Fruit fly (Drosophila melanogaster) whole organism, embryonic: ENCODE results near the gene RpL18.

ENCODE experiments used
- Abd-B ChIP-seq: fragments of 200-800 bp; sonication (Bioruptor generic); optimal IDR thresholded peaks from 2 replicates; lab custom pipeline; 2018; ENCODE audit warnings: missing biosample characterization, mild to moderate bottlenecking, missing genetic modification characterization, moderate library complexity
- Aef1 ChIP-seq: fragments of 200-800 bp; sonication (Bioruptor generic); IDR thresholded peaks from 3 replicates; pipeline ENCODE4 v1.3.6; 2022; ENCODE audit warnings: missing biosample characterization, missing genetic modification characterization
- Asciz ChIP-seq: fragments of 200-800 bp; sonication (Bioruptor generic); optimal IDR thresholded peaks from 2 replicates; lab custom pipeline; 2017; ENCODE audit warnings: missing biosample characterization, mild to moderate bottlenecking, missing genetic modification characterization, missing genetic modification reagents
- CG10654 ChIP-seq: fragments of 200-800 bp; sonication (Bioruptor generic); optimal IDR thresholded peaks from 2 replicates; lab custom pipeline; 2016; ENCODE audit warnings: missing biosample characterization, missing genetic modification characterization
- CG10959 ChIP-seq: fragments of 200-800 bp; sonication (Bioruptor generic); IDR thresholded peaks from 2 replicates; pipeline ENCODE4 v1.3.6; 2022; ENCODE audit warnings: missing biosample characterization, missing genetic modification characterization
- CG11093 ChIP-seq: fragments of 200-800 bp; sonication (Bioruptor generic); IDR thresholded peaks from 3 replicates; pipeline ENCODE4 v1.3.6; 2022; ENCODE audit warnings: missing biosample characterization, missing genetic modification characterization
- CG12659 ChIP-seq: fragments of 200-800 bp; sonication (Bioruptor generic); optimal IDR thresholded peaks from 3 replicates; lab custom pipeline; 2017; ENCODE audit warnings: mild to moderate bottlenecking, missing biosample characterization, missing genetic modification reagents, missing genetic modification characterization
- CG13296 ChIP-seq: fragments of 200-800 bp; sonication (Bioruptor generic); optimal IDR thresholded peaks from 3 replicates; lab custom pipeline; 2018; ENCODE audit warnings: missing biosample characterization, mild to moderate bottlenecking, missing genetic modification characterization
- CG13894 ChIP-seq: fragments of 200-800 bp; sonication (Bioruptor generic); optimal IDR thresholded peaks from 3 replicates; lab custom pipeline; 2018; ENCODE audit warnings: missing biosample characterization, mild to moderate bottlenecking, missing genetic modification characterization, moderate library complexity
- CG14710 ChIP-seq: fragments of 200-800 bp; sonication (Bioruptor generic); optimal IDR thresholded peaks from 3 replicates; lab custom pipeline; 2019; ENCODE audit warnings: missing biosample characterization, mild to moderate bottlenecking, missing genetic modification characterization, moderate library complexity
- CG15011 ChIP-seq: fragments of 200-800 bp; sonication (Bioruptor generic); optimal IDR thresholded peaks from 3 replicates; lab custom pipeline; 2018; ENCODE audit warnings: missing biosample characterization, mild to moderate bottlenecking, missing genetic modification characterization
- CG15514 ChIP-seq: fragments of 200-800 bp; sonication (Bioruptor generic); optimal IDR thresholded peaks from 3 replicates; lab custom pipeline; 2017; ENCODE audit warnings: missing biosample characterization, missing genetic modification characterization, mild to moderate bottlenecking, moderate library complexity, missing genetic modification reagents
- CG15601 ChIP-seq: fragments of 200-800 bp; sonication (Bioruptor generic); optimal IDR thresholded peaks from 3 replicates; lab custom pipeline; 2019; ENCODE audit warnings: missing biosample characterization, mild to moderate bottlenecking, missing genetic modification characterization, moderate library complexity
- CG31365 ChIP-seq: fragments of 200-800 bp; sonication (Bioruptor generic); optimal IDR thresholded peaks from 2 replicates; lab custom pipeline; 2018; ENCODE audit warnings: missing biosample characterization, mild to moderate bottlenecking, missing genetic modification characterization
- CG32532 ChIP-seq: fragments of 200-800 bp; sonication (Bioruptor generic); IDR thresholded peaks from 2 replicates; pipeline ENCODE4 v1.3.6; 2022; ENCODE audit warnings: missing biosample characterization, missing genetic modification characterization
- CG42726 ChIP-seq: fragments of 200-800 bp; sonication (Bioruptor generic); IDR thresholded peaks from 2 replicates; pipeline ENCODE4 v1.3.6; 2022; ENCODE audit warnings: missing biosample characterization, missing genetic modification characterization; ENCODE audit not compliant: partially characterized antibody
- CG4424 ChIP-seq: fragments of 200-800 bp; sonication (Bioruptor generic); optimal IDR thresholded peaks from 3 replicates; lab custom pipeline; 2016; ENCODE audit warnings: missing biosample characterization, missing genetic modification characterization
- CG5953 ChIP-seq: fragments of 200-800 bp; sonication (Bioruptor generic); IDR thresholded peaks from 2 replicates; pipeline ENCODE4 v1.3.6; 2022; ENCODE audit warnings: missing biosample characterization, missing genetic modification characterization
- CG6254 ChIP-seq: fragments of 200-800 bp; sonication (Bioruptor generic); optimal IDR thresholded peaks from 3 replicates; lab custom pipeline; 2017; ENCODE audit warnings: mild to moderate bottlenecking, missing biosample characterization, missing genetic modification reagents, missing genetic modification characterization
- CG6654 ChIP-seq: fragments of 200-800 bp; sonication (Bioruptor generic); optimal IDR thresholded peaks from 2 replicates; lab custom pipeline; 2017; ENCODE audit warnings: missing biosample characterization, mild to moderate bottlenecking, missing genetic modification characterization
- CG7928 ChIP-seq: fragments of 200-800 bp; sonication (Bioruptor generic); optimal IDR thresholded peaks from 2 replicates; lab custom pipeline; 2017; ENCODE audit warnings: missing biosample characterization, mild to moderate bottlenecking, missing genetic modification characterization
- CG7963 ChIP-seq: fragments of 200-800 bp; sonication (Bioruptor generic); IDR thresholded peaks from 3 replicates; pipeline ENCODE4 v1.3.6; 2022; ENCODE audit warnings: missing biosample characterization, missing genetic modification characterization; ENCODE audit not compliant: partially characterized antibody
- CG9215 ChIP-seq: fragments of 200-800 bp; sonication (Bioruptor generic); IDR thresholded peaks from 2 replicates; pipeline ENCODE4 v1.3.6; 2022; ENCODE audit warnings: missing biosample characterization, missing genetic modification characterization
- CoRest ChIP-seq: fragments of 200-800 bp; sonication (Bioruptor generic); optimal IDR thresholded peaks from 3 replicates; lab custom pipeline; 2018; ENCODE audit warnings: missing biosample characterization, mild to moderate bottlenecking, missing genetic modification characterization, moderate library complexity
- HLH3B ChIP-seq: fragments of 200-800 bp; sonication (Bioruptor generic); IDR thresholded peaks from 2 replicates; pipeline ENCODE4 v1.3.6; 2022; ENCODE audit warnings: missing biosample characterization, missing genetic modification characterization
- Hr39 ChIP-seq: fragments of >200 bp; optimal IDR thresholded peaks from 2 replicates; lab custom pipeline; 2017
- Jarid2 ChIP-seq: fragments of 200-800 bp; sonication (Bioruptor generic); optimal IDR thresholded peaks from 3 replicates; lab custom pipeline; 2017; ENCODE audit warnings: mild to moderate bottlenecking, missing biosample characterization, missing genetic modification reagents, missing genetic modification characterization
- Lhr ChIP-seq: fragments of 200-800 bp; sonication (Bioruptor generic); optimal IDR thresholded peaks from 3 replicates; lab custom pipeline; 2017; ENCODE audit warnings: mild to moderate bottlenecking, missing biosample characterization, missing genetic modification reagents, missing genetic modification characterization
- Lpt ChIP-seq: fragments of >200 bp; optimal IDR thresholded peaks from 2 replicates; lab custom pipeline; 2018; ENCODE audit warnings: missing biosample characterization, missing genetic modification characterization
- Meics ChIP-seq: fragments of 200-800 bp; sonication (Bioruptor generic); optimal IDR thresholded peaks from 2 replicates; lab custom pipeline; 2017; ENCODE audit warnings: missing biosample characterization, mild to moderate bottlenecking, missing genetic modification characterization
- Myb ChIP-seq: fragments of 200-800 bp; sonication (Bioruptor generic); optimal IDR thresholded peaks from 2 replicates; lab custom pipeline; 2016; ENCODE audit warnings: missing biosample characterization, missing genetic modification characterization
- Pdp1 ChIP-seq, 2 experiments: fragments of 200-800 bp; sonication (Bioruptor generic); optimal IDR thresholded peaks; 3 replicates each; lab custom pipeline; 2016; ENCODE audit warnings: missing biosample characterization in 2 of 2, missing genetic modification characterization in 2 of 2, mild to moderate bottlenecking in 1 of 2, moderate library complexity in 1 of 2
- Sox102F ChIP-seq: fragments of 200-800 bp; sonication (Bioruptor generic); optimal IDR thresholded peaks from 2 replicates; lab custom pipeline; 2018; ENCODE audit warnings: missing biosample characterization, mild to moderate bottlenecking, missing genetic modification characterization, moderate library complexity
- TFAM ChIP-seq: fragments of 200-800 bp; sonication (Bioruptor generic); optimal IDR thresholded peaks from 2 replicates; lab custom pipeline; 2017; ENCODE audit warnings: missing biosample characterization, missing genetic modification characterization, inconsistent platforms
- caup ChIP-seq: fragments of 200-800 bp; sonication (Bioruptor generic); optimal IDR thresholded peaks from 3 replicates; lab custom pipeline; 2017; ENCODE audit warnings: missing biosample characterization, mild to moderate bottlenecking, missing genetic modification characterization, moderate library complexity; ENCODE audit not compliant: severe bottlenecking
- eve ChIP-seq, 2 experiments: fragments of >200 bp; optimal IDR thresholded peaks; 2 replicates each; lab custom pipeline; 2017; ENCODE audit warnings: missing biosample characterization in 2 of 2, missing genetic modification characterization in 2 of 2
- fd102C ChIP-seq: fragments of 200-800 bp; sonication (Bioruptor generic); optimal IDR thresholded peaks from 2 replicates; lab custom pipeline; 2018; ENCODE audit warnings: missing biosample characterization, mild to moderate bottlenecking, missing genetic modification characterization, moderate library complexity
- gce ChIP-seq: fragments of 200-800 bp; sonication (Bioruptor generic); IDR thresholded peaks from 3 replicates; pipeline ENCODE4 v1.3.6; 2022; ENCODE audit warnings: missing biosample characterization, missing genetic modification characterization
- gro ChIP-seq: fragments of 200-800 bp; sonication (Bioruptor generic); optimal IDR thresholded peaks from 2 replicates; lab custom pipeline; 2016; ENCODE audit warnings: missing biosample characterization, missing genetic modification characterization
- inv ChIP-seq: fragments of 200-800 bp; sonication (Bioruptor generic); IDR thresholded peaks from 2 replicates; pipeline ENCODE4 v1.3.6; 2022; ENCODE audit warnings: missing biosample characterization, missing genetic modification characterization; ENCODE audit not compliant: partially characterized antibody
- knrl ChIP-seq: fragments of 200-800 bp; sonication (Bioruptor generic); IDR thresholded peaks from 3 replicates; pipeline ENCODE4 v1.3.6; 2022; ENCODE audit warnings: missing biosample characterization, missing genetic modification characterization; ENCODE audit not compliant: partially characterized antibody
- mld ChIP-seq: fragments of 200-800 bp; sonication (Bioruptor generic); IDR thresholded peaks from 3 replicates; pipeline ENCODE4 v1.3.6; 2022; ENCODE audit warnings: missing biosample characterization, missing genetic modification characterization; ENCODE audit not compliant: partially characterized antibody
- onecut ChIP-seq: fragments of 200-800 bp; sonication (Bioruptor generic); IDR thresholded peaks from 2 replicates; pipeline ENCODE4 v1.3.6; 2022; ENCODE audit warnings: missing biosample characterization, missing genetic modification characterization
- pan ChIP-seq, 4 experiments: fragments of >200 bp in 3 of 4; fragments of 200-800 bp in 1 of 4; sonication (Bioruptor generic) in 1 of 4; optimal IDR thresholded peaks in 3 of 4; IDR thresholded peaks in 1 of 4; 2 replicates each; pipeline versions ENCODE4 v1.3.6 to Lab custom; 2017 to 2022; ENCODE audit warnings: missing biosample characterization in 2 of 4, missing genetic modification characterization in 2 of 4, mixed read lengths in 1 of 4
- pho ChIP-seq: fragments of 200-800 bp; sonication (Bioruptor generic); optimal IDR thresholded peaks from 2 replicates; lab custom pipeline; 2016; ENCODE audit warnings: missing biosample characterization, missing genetic modification characterization
- phol ChIP-seq: fragments of 200-800 bp; sonication (Bioruptor generic); optimal IDR thresholded peaks from 3 replicates; lab custom pipeline; 2018; ENCODE audit warnings: missing biosample characterization, mild to moderate bottlenecking, missing genetic modification characterization, moderate library complexity
- trh ChIP-seq: fragments of 200-800 bp; sonication (Bioruptor generic); optimal IDR thresholded peaks from 2 replicates; lab custom pipeline; 2016; ENCODE audit warnings: missing biosample characterization, missing genetic modification characterization
- tup ChIP-seq: fragments of 200-800 bp; sonication (Bioruptor generic); optimal IDR thresholded peaks from 2 replicates; lab custom pipeline; 2016; ENCODE audit warnings: missing biosample characterization, mild to moderate bottlenecking, missing genetic modification characterization, moderate library complexity
- twi ChIP-seq: fragments of 200-800 bp; optimal IDR thresholded peaks from 2 replicates; lab custom pipeline; 2019; ENCODE audit warnings: missing biosample characterization, mild to moderate bottlenecking, missing genetic modification characterization, moderate library complexity
- z ChIP-seq: fragments of 200-800 bp; sonication (Bioruptor generic); IDR thresholded peaks from 3 replicates; pipeline ENCODE4 v1.3.6; 2022; ENCODE audit warnings: missing biosample characterization, missing genetic modification characterization

The RpL18 gene

DNA sequence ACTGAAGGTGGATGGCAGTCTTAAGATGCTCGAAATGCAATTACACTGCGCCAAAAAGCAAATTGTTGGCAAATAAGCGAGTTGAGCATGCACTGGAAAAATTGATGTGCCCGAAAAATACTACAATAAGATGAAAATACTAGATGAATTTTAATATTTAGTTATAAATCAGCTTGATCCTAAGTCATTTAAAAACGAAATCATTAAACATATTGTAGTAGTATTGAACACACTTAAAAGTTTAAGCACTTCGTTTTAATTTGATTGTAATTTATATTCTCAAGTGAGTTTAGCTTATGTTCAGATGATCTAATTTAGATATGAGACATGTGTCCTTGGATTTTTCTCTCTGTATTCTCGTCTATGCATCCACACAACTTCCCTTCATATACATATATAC lies 21.3 kb upstream of the RpL18 start (continued):
- no peak for TF ChIP-seq CG11093 (GFP tag; lab: Robert Waterston, UW)
- TF ChIP-seq TFAM (GFP tag; lab: Kevin White, UChicago): no peak
- TF ChIP-seq CG15011 (GFP tag; lab: Kevin White, UChicago): peak; percentile 12
- no peak for TF ChIP-seq Hr39
- no peak for TF ChIP-seq CG15514 (GFP tag; lab: Kevin White, UChicago)
- no peak for TF ChIP-seq CG6654 (GFP tag; lab: Kevin White, UChicago)
- no peak for TF ChIP-seq CoRest (tag; lab: Kevin White, UChicago)
- no peak for TF ChIP-seq Lhr (GFP tag; lab: Kevin White, UChicago)
- no peak for TF ChIP-seq pan (optimal IDR thresholded peaks at IDR 0.05; lab: Kevin White, UChicago)
- TF ChIP-seq pan (GFP tag; optimal IDR thresholded peaks at IDR 0.05 in 1 of 2, IDR thresholded peaks at IDR 0.05 in 1 of 2): peak in 1 of 2 experiments; percentile 41
- TF ChIP-seq CG10654: no peak
- TF ChIP-seq pho (GFP tag; lab: Kevin White, UChicago): no peak
- no peak for TF ChIP-seq mld (GFP tag; lab: Robert Waterston, UW)
- no peak for TF ChIP-seq knrl (GFP tag; lab: Robert Waterston, UW)
- no peak for TF ChIP-seq CG12659 (GFP tag; lab: Kevin White, UChicago)
- no peak for TF ChIP-seq twi (tag; lab: Kevin White, UChicago)
- TF ChIP-seq Aef1 (GFP tag; lab: Robert Waterston, UW): no peak; the same call in 2 of the 3 replicates
- TF ChIP-seq CG31365 (tag; lab: Kevin White, UChicago): no peak
- no peak for TF ChIP-seq onecut (GFP tag; lab: Robert Waterston, UW)
- no peak for TF ChIP-seq trh (GFP tag; lab: Kevin White, UChicago)
- no peak for TF ChIP-seq CG7928 (GFP tag; lab: Kevin White, UChicago)
- TF ChIP-seq CG32532: no peak; the same call in 1 of the 2 replicates
- TF ChIP-seq Sox102F (GFP tag; lab: Kevin White, UChicago): peak; percentile 42
- TF ChIP-seq CG10959 (GFP tag; lab: Robert Waterston, UW): no peak
- TF ChIP-seq Lpt (GFP tag; lab: Kevin White, UChicago): no peak
- TF ChIP-seq CG5953: no peak
- no peak for TF ChIP-seq CG6254 (GFP tag; lab: Kevin White, UChicago)
- no peak for TF ChIP-seq gce
- TF ChIP-seq CG13894 (tag; lab: Kevin White, UChicago): no peak
- TF ChIP-seq CG14710 (tag; lab: Kevin White, UChicago): no peak
- TF ChIP-seq gro (GFP tag; lab: Kevin White, UChicago): no peak
- no peak for TF ChIP-seq Myb (GFP tag; lab: Kevin White, UChicago)
- no peak for TF ChIP-seq inv (GFP tag; lab: Robert Waterston, UW)
- TF ChIP-seq Abd-B (GFP tag; lab: Kevin White, UChicago): peak; percentile 15
- TF ChIP-seq Pdp1 (GFP tag; optimal IDR thresholded peaks at IDR 0.05; lab: Kevin White, UChicago): no peak
- TF ChIP-seq fd102C (GFP tag; lab: Kevin White, UChicago): no peak
- TF ChIP-seq CG15601: no peak
- no peak for TF ChIP-seq CG7963 (GFP tag; lab: Robert Waterston, UW)
- TF ChIP-seq CG4424: peak; percentile 12
- peak; percentile 50 for TF ChIP-seq phol
- no peak for TF ChIP-seq Jarid2 (GFP tag; lab: Kevin White, UChicago)
- peak; percentile 40 for TF ChIP-seq Asciz (GFP tag; lab: Kevin White, UChicago)
- no peak for TF ChIP-seq CG9215
- no peak for TF ChIP-seq z (GFP tag; lab: Robert Waterston, UW)
- no peak for TF ChIP-seq CG13296 (GFP tag; lab: Kevin White, UChicago)
- TF ChIP-seq caup (GFP tag; lab: Kevin White, UChicago): peak; percentile 4
- TF ChIP-seq eve (GFP tag; optimal IDR thresholded peaks at IDR 0.05; lab: Kevin White, UChicago): no peak
- TF ChIP-seq tup: no peak
- 0 out of 2 replicates have a peak, but pooled peaks have one; percentile 7 for TF ChIP-seq HLH3B
- TF ChIP-seq CG42726 (GFP tag; lab: Robert Waterston, UW): no peak
- TF ChIP-seq Meics (GFP tag; lab: Kevin White, UChicago): peak; percentile 47
